Comparison of ENCODE assay signal across 2 fruit fly cellular contexts in the genomic region with DNA sequence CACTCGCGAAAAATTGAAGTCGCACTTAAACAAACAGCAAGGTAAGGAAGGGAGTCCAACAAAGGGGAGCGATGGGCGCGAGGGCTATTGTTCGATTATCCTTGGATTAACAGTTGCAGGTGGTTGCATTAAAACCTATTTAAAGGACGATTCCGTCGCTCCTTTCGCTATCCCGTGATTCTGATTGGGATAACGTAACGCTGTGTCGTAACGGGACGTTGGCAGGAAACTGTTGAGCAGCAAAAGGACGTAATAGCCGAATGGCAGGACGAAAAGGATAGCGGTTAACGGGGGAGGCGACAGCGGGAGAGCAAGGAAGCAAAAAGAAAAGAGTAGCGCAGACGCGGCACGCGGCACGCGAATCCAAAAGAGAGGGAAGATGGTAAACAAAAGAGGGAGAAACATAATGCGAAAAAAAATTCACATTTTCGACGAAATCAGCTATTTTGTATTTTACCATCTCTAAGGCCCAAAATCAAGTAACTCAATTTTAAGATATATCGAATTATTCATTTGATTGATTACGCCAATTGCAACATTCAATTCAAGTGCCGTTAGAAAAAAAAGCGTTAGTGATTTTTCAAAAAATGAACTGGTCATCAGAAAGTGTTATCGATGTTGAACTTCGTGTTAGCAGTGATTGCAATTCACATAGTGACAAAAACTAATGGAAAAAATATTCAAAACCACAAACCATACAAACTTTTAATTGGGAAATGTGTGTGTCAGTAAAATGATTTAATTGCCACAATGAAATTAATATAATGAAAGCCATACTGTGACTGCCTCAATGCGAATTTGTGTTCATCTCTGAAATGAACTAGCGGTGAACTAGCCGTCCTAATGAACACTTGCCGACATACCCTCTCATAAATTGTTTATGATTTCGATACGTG.
TF ChIP-seq lines count a peak whose summit lies in the region.

A gene (minus strand): TSS at position 204 of the 896 bp plus-strand sequence.
A gene (plus strand): TSS at position 847 of the 896 bp plus-strand sequence.

TF ChIP-seq in whole organism, embryonic, 481 proteins besides CTCF, POLR2A, EP300 and RAD21 (continued from another document and continues in another):
- TF ChIP-seq CG11085 (GFP tag; IDR thresholded peaks at IDR 0.05; lab: Robert Waterston, UW) (peak; percentile 83), chif (GFP tag; optimal IDR thresholded peaks at IDR 0.05; lab: Kevin White, UChicago) (peak; percentile 69 to 80), ERR (GFP tag; optimal IDR thresholded peaks at IDR 0.05; lab: Kevin White, UChicago) (peak; percentile 41), CG15696 (tag; optimal IDR thresholded peaks at IDR 0.05; lab: Kevin White, UChicago) (peak; percentile 55), fd64A (GFP tag; optimal IDR thresholded peaks at IDR 0.05; lab: Kevin White, UChicago) (no peak), pnt (GFP tag; optimal IDR thresholded peaks at IDR 0.05; lab: Kevin White, UChicago) (peak; percentile 82), peb (GFP tag; IDR thresholded peaks at IDR 0.05; lab: Robert Waterston, UW) (peak; percentile 72; the same call in 1 of the 2 replicates), gcm2 (GFP tag; optimal IDR thresholded peaks at IDR 0.05; lab: Kevin White, UChicago) (peak; percentile 26), Bgb (GFP tag; IDR thresholded peaks at IDR 0.05; lab: Robert Waterston, UW; ENCODE audit: partially characterized antibody) (peak; percentile 62), CG12236 (GFP tag; optimal IDR thresholded peaks at IDR 0.05; lab: Kevin White, UChicago) (peak; percentile 61), MTF-1 (GFP tag; optimal IDR thresholded peaks at IDR 0.05; lab: Kevin White, UChicago; ENCODE audit: borderline replicate concordance) (no peak), inv (GFP tag; IDR thresholded peaks at IDR 0.05; lab: Robert Waterston, UW; ENCODE audit: partially characterized antibody) (peak; percentile 67), Atf6 (GFP tag; IDR thresholded peaks at IDR 0.05; lab: Robert Waterston, UW) (peak; percentile 81), Camta (GFP tag; optimal IDR thresholded peaks at IDR 0.05; lab: Kevin White, UChicago) (peak; percentile 50), br (optimal IDR thresholded peaks at IDR 0.05; lab: Kevin White, UChicago) (no peak), repo (GFP tag; optimal IDR thresholded peaks at IDR 0.05; lab: Kevin White, UChicago) (peak; percentile 61), fd96Cb (tag; optimal IDR thresholded peaks at IDR 0.05; lab: Kevin White, UChicago) (peak; percentile 60), ham (GFP tag; IDR thresholded peaks at IDR 0.05; lab: Robert Waterston, UW) (no peak), vvl (GFP tag; IDR thresholded peaks at IDR 0.05; lab: Robert Waterston, UW) (peak; percentile 93), tna (GFP tag; IDR thresholded peaks at IDR 0.05; lab: Robert Waterston, UW; ENCODE audit: partially characterized antibody) (peak; percentile 12; the same call in 1 of the 2 replicates), Nf-YA (GFP tag; IDR thresholded peaks at IDR 0.05; lab: Robert Waterston, UW) (0 out of 2 replicates have a peak, but pooled peaks have one; percentile 35), shn (GFP tag; optimal IDR thresholded peaks at IDR 0.05; lab: Kevin White, UChicago) (peak; percentile 92), row (GFP tag; IDR thresholded peaks at IDR 0.05; lab: Robert Waterston, UW) (peak; percentile 95), CG8478 (optimal IDR thresholded peaks at IDR 0.05; lab: Kevin White, UChicago) (no peak), Optix (GFP tag; IDR thresholded peaks at IDR 0.05; lab: Robert Waterston, UW) (peak; percentile 68; the same call in 1 of the 3 replicates), mam (GFP tag; optimal IDR thresholded peaks at IDR 0.05; lab: Kevin White, UChicago) (peak; percentile 90), B-H1 (GFP tag; IDR thresholded peaks at IDR 0.05; lab: Robert Waterston, UW) (peak; percentile 79), HmgD (GFP tag; optimal IDR thresholded peaks at IDR 0.05; lab: Kevin White, UChicago) (peak; percentile 82), CG3065 (GFP tag; optimal IDR thresholded peaks at IDR 0.05; lab: Kevin White, UChicago) (peak; percentile 21), CG8359 (GFP tag; optimal IDR thresholded peaks at IDR 0.05; lab: Kevin White, UChicago; ENCODE audit: borderline replicate concordance) (no peak), Sin3A (optimal IDR thresholded peaks at IDR 0.05; lab: Kevin White, UChicago) (peak; percentile 34), CG2875 (GFP tag; optimal IDR thresholded peaks at IDR 0.05; lab: Kevin White, UChicago) (peak; percentile 12), eve (GFP tag; optimal IDR thresholded peaks at IDR 0.05; lab: Kevin White, UChicago) (no peak), CG10462 (GFP tag; optimal IDR thresholded peaks at IDR 0.05; lab: Kevin White, UChicago) (peak; percentile 54), CkIIα-i1 (GFP tag; IDR thresholded peaks at IDR 0.05; lab: Robert Waterston, UW) (no peak), CG12071 (GFP tag; optimal IDR thresholded peaks at IDR 0.05; lab: Kevin White, UChicago) (no peak), CG10431 (GFP tag; optimal IDR thresholded peaks at IDR 0.05; lab: Kevin White, UChicago) (no peak), Pdp1 (GFP tag; optimal IDR thresholded peaks at IDR 0.05; lab: Kevin White, UChicago) (peak; percentile 76 to 80), CG16813 (GFP tag; IDR thresholded peaks at IDR 0.05; lab: Robert Waterston, UW; ENCODE audit: partially characterized antibody) (peak; percentile 77), mld (GFP tag; IDR thresholded peaks at IDR 0.05; lab: Robert Waterston, UW; ENCODE audit: partially characterized antibody) (no peak), CG8924 (tag; optimal IDR thresholded peaks at IDR 0.05; lab: Kevin White, UChicago) (peak; percentile 63), gfzf (GFP tag; optimal IDR thresholded peaks at IDR 0.05; lab: Kevin White, UChicago) (peak; percentile 74), kay (GFP tag; optimal IDR thresholded peaks at IDR 0.05; lab: Kevin White, UChicago) (peak; percentile 61), slp2 (GFP tag; optimal IDR thresholded peaks at IDR 0.05; lab: Kevin White, UChicago) (peak; percentile 80), ase (GFP tag; IDR thresholded peaks at IDR 0.05; lab: Robert Waterston, UW) (peak; percentile 85; the same call in 2 of the 3 replicates), CG2129 (GFP tag; IDR thresholded peaks at IDR 0.05; lab: Robert Waterston, UW; ENCODE audit: partially characterized antibody) (peak; percentile 49; the same call in 1 of the 2 replicates), CG8089 (GFP tag; optimal IDR thresholded peaks at IDR 0.05; lab: Kevin White, UChicago) (peak; percentile 67), E2f2 (GFP tag; IDR thresholded peaks at IDR 0.05; lab: Robert Waterston, UW) (peak; percentile 71), dmrt99B (tag; optimal IDR thresholded peaks at IDR 0.05; lab: Kevin White, UChicago) (no peak), CG12659 (GFP tag; optimal IDR thresholded peaks at IDR 0.05; lab: Kevin White, UChicago) (peak; percentile 82), phol (tag; optimal IDR thresholded peaks at IDR 0.05; lab: Kevin White, UChicago) (peak; percentile 78), CG3163 (GFP tag; optimal IDR thresholded peaks at IDR 0.05; lab: Kevin White, UChicago) (peak; percentile 58), CG9609 (GFP tag; optimal IDR thresholded peaks at IDR 0.05; lab: Kevin White, UChicago) (peak; percentile 79), dysf (GFP tag; IDR thresholded peaks at IDR 0.05; lab: Robert Waterston, UW) (peak; percentile 89), CG1792 (GFP tag; optimal IDR thresholded peaks at IDR 0.05; lab: Kevin White, UChicago) (peak; percentile 69), jumu (GFP tag; optimal IDR thresholded peaks at IDR 0.05; lab: Kevin White, UChicago) (peak; percentile 83), Elba2 (GFP tag; optimal IDR thresholded peaks at IDR 0.05; lab: Kevin White, UChicago) (peak; percentile 11)

TF ChIP-seq in whole organism, prepupa, 60 proteins besides CTCF, POLR2A, EP300 and RAD21 (continued from another document):
- TF ChIP-seq CG6854 (GFP tag; optimal IDR thresholded peaks at IDR 0.05; lab: Kevin White, UChicago) (no peak), CG6163 (GFP tag; IDR thresholded peaks at IDR 0.05; lab: Robert Waterston, UW) (peak; percentile 74), CG34406 (GFP tag; optimal IDR thresholded peaks at IDR 0.05; lab: Kevin White, UChicago) (peak; percentile 41), CG11902 (GFP tag; optimal IDR thresholded peaks at IDR 0.05; lab: Kevin White, UChicago) (peak; percentile 57), Eip93F (GFP tag; optimal IDR thresholded peaks at IDR 0.05; lab: Kevin White, UChicago) (no peak), acj6 (GFP tag; optimal IDR thresholded peaks at IDR 0.05; lab: Kevin White, UChicago) (peak; percentile 75), Blimp-1 (GFP tag; optimal IDR thresholded peaks at IDR 0.05; lab: Kevin White, UChicago) (no peak), CG8632 (GFP tag; optimal IDR thresholded peaks at IDR 0.05; lab: Kevin White, UChicago) (peak; percentile 20), dac (GFP tag; optimal IDR thresholded peaks at IDR 0.05; lab: Kevin White, UChicago) (peak; percentile 19), Eip78C (GFP tag; lab: Kevin White, UChicago) (peak; percentile 83), CG1621 (tag; optimal IDR thresholded peaks at IDR 0.05; lab: Kevin White, UChicago) (no peak), eg (GFP tag; IDR thresholded peaks at IDR 0.05; lab: Robert Waterston, UW) (peak; percentile 91), Hr38 (GFP tag; optimal IDR thresholded peaks at IDR 0.05; lab: Kevin White, UChicago) (peak; percentile 54), fd85E (GFP tag; optimal IDR thresholded peaks at IDR 0.05; lab: Kevin White, UChicago) (no peak)
